Worm (Caenorhabditis elegans) whole organism, L3 larva: ENCODE measurements around the gene thoc-2.

ENCODE experiments used
- aly-2 ChIP-seq: fragments of 150-350 bp; optimal IDR thresholded peaks from 2 replicates; lab custom pipeline; 2014; ENCODE audit warnings: missing biosample characterization, missing genetic modification characterization
- ceh-16 ChIP-seq: sonication (generic microtip); optimal IDR thresholded peaks from 2 replicates; lab custom pipeline; 2017; ENCODE audit warnings: missing biosample characterization, missing genetic modification characterization
- eor-1 ChIP-seq, 2 experiments: fragments of 150-350 bp; optimal IDR thresholded peaks; 2 replicates each; lab custom pipeline; 2014 to 2018; ENCODE audit warnings: missing biosample characterization in 2 of 2, missing genetic modification characterization in 2 of 2
- lin-15B ChIP-seq: fragments of 150-350 bp; optimal IDR thresholded peaks from 2 replicates; lab custom pipeline; 2014; ENCODE audit warnings: missing biosample characterization, missing genetic modification characterization
- lsy-12 ChIP-seq: sonication (generic microtip); optimal IDR thresholded peaks from 2 replicates; lab custom pipeline; 2016; ENCODE audit warnings: mild to moderate bottlenecking, missing genetic modification characterization, missing compliant biosample characterization
- mdl-1 ChIP-seq: fragments of 150-350 bp; optimal IDR thresholded peaks from 2 replicates; lab custom pipeline; 2014; ENCODE audit warnings: missing biosample characterization, missing genetic modification characterization
- nfya-1 ChIP-seq: sonication (generic microtip); optimal IDR thresholded peaks from 2 replicates; lab custom pipeline; 2017; ENCODE audit warnings: missing genetic modification characterization, mild to moderate bottlenecking, missing compliant biosample characterization, antibody characterized with exemption, moderate library complexity; ENCODE audit not compliant: insufficient read depth
- nhr-25 ChIP-seq: sonication (generic microtip); optimal IDR thresholded peaks from 2 replicates; lab custom pipeline; 2017; ENCODE audit warnings: missing biosample characterization, missing genetic modification characterization
- skn-1 ChIP-seq: fragments of 150-350 bp; optimal IDR thresholded peaks from 2 replicates; lab custom pipeline; 2014; ENCODE audit warnings: missing biosample characterization, missing genetic modification characterization
- snpc-4 ChIP-seq: fragments of 150-350 bp; optimal IDR thresholded peaks from 2 replicates; lab custom pipeline; 2014; ENCODE audit warnings: missing biosample characterization, missing genetic modification characterization

ce11 chrIII:6331211-6331782 lies 36.5 kb upstream of the thoc-2 start, which contains the start of gene C56G2.4:
- TF ChIP-seq ceh-16 (no peak), snpc-4 (tag; lab: Kevin White, UChicago) (no peak), lin-15B (no peak), nfya-1 (tag; lab: Kevin White, UChicago) (no peak), skn-1 (no peak), aly-2 (tag; lab: Kevin White, UChicago) (no peak), nhr-25 (tag; lab: Kevin White, UChicago) (no peak), lsy-12 (tag; lab: Kevin White, UChicago) (no peak), mdl-1 (no peak), eor-1 (tag; optimal IDR thresholded peaks at IDR 0.05; lab: Kevin White, UChicago) (no peak)
